Worm (Caenorhabditis elegans): ENCODE data around the gene elks-1.
"Not testable (repeated sequence)": the region's sequence is repeated elsewhere in the genome, so short reads cannot be mapped to it uniquely, and the experiment has no call there.

elks-1 gene

ce11 chrIV:3305575-3305974, 44.3 kb downstream of the elks-1 start, which contains the start of gene W08E12.2:
TSS of gene W08E12.2 (plus strand) at chrIV:3305875.
- TF ChIP-seq lin-15B (tag; optimal IDR thresholded peaks at IDR 0.05) (no peak), ama-1 (optimal IDR thresholded peaks at IDR 0.05) (no peak), ceh-9 (tag; optimal IDR thresholded peaks at IDR 0.05) (no peak), R02D3.7 (tag; optimal IDR thresholded peaks at IDR 0.05) (no peak), nhr-11 (tag; optimal IDR thresholded peaks at IDR 0.05) (no peak), pqm-1 (tag; optimal IDR thresholded peaks at IDR 0.05) (no peak), unc-62 (GFP tag; optimal IDR thresholded peaks at IDR 0.05) (no peak), skn-1 (tag; optimal IDR thresholded peaks at IDR 0.05) (no peak), mml-1 (tag; optimal IDR thresholded peaks at IDR 0.05) (no peak), lin-39 (tag; optimal IDR thresholded peaks at IDR 0.05) (no peak), eor-1 (tag; optimal IDR thresholded peaks at IDR 0.05) (no peak), tbx-2 (tag; optimal IDR thresholded peaks at IDR 0.05) (no peak), egl-5 (tag; optimal IDR thresholded peaks at IDR 0.05) (no peak), nhr-43 (tag; optimal IDR thresholded peaks at IDR 0.05; ENCODE audit: poor library complexity, severe bottlenecking) (no peak), aly-2 (tag; optimal IDR thresholded peaks at IDR 0.05) (no peak)

DNA sequence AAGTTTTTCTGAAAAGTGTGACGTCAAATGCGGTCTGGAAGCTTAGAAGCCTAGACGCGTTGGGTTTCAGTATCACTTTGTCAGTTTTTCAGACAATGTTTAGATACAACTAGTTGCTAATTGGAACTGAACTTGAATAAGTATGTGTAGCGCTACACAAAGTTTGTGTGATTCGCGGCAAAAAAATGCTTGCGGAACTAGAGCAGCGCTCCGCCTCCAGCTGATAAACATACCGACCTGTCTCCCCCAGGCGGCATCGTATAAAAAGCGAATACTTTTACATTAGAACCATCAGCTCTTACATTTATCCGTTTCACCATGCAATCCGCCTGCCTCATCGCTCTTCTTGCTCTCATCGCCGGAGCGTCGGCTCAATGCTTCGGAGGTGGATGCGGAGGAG, 46.1 kb downstream of the elks-1 start, which contains the start of gene idpp-12:
TSS of gene idpp-12 (plus strand) at position 301 of the 400 bp plus-strand sequence.
- TF ChIP-seq nhr-23, fos-1, zag-1 (tag; optimal IDR thresholded peaks at IDR 0.05): not testable (repeated sequence)

ce11 chrIV:3302058-3302457, 47.8 kb downstream of the elks-1 start, which contains the start of gene W08E12.4:
TSS of gene W08E12.4 (plus strand) at chrIV:3302358.
- not testable (repeated sequence) for TF ChIP-seq nhr-11, aly-2, pqm-1 (tag; optimal IDR thresholded peaks at IDR 0.05)

DNA sequence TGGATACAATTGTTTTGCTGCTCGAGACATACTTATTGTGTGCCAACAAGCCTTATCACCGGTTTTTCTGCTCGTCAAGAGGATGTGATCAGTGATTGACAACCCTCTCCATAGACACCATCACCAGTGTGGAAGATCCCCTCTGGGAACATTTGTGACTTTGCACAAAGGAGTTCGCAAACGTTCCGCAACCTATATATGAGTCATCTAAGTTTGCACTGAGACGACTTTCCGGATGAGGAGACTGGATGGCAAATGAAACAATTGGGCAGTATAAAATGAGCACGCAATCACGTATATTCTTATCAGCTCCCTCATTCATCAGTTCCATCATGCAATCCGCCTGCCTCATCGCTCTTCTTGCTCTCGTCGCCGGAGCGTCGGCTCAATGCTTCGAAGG, 49.3 kb downstream of the elks-1 start, which contains the start of gene W08E12.5:
TSS of gene W08E12.5 (plus strand) at position 301 of the 400 bp plus-strand sequence.
- TF ChIP-seq ZK546.5 (tag; optimal IDR thresholded peaks at IDR 0.05) (no peak), lin-15B (tag; optimal IDR thresholded peaks at IDR 0.05) (no peak), daf-12 (tag; optimal IDR thresholded peaks at IDR 0.05) (no peak), elt-2 (tag; optimal IDR thresholded peaks at IDR 0.05) (no peak), elt-1 (tag; optimal IDR thresholded peaks at IDR 0.05) (no peak), ceh-16 (tag; optimal IDR thresholded peaks at IDR 0.05) (no peak), unc-62 (GFP tag; optimal IDR thresholded peaks at IDR 0.05) (no peak), nfya-1 (tag; optimal IDR thresholded peaks at IDR 0.05; ENCODE audit: insufficient read depth) (no peak), nhr-11 (tag; optimal IDR thresholded peaks at IDR 0.05) (no peak), nhr-43 (tag; optimal IDR thresholded peaks at IDR 0.05; ENCODE audit: poor library complexity, severe bottlenecking) (no peak), zag-1 (tag; optimal IDR thresholded peaks at IDR 0.05) (no peak)

- TF ChIP-seq tbx-2 (tag; optimal IDR thresholded peaks at IDR 0.05) (no peak), nhr-25 (tag; optimal IDR thresholded peaks at IDR 0.05) (no peak), snpc-4 (tag; optimal IDR thresholded peaks at IDR 0.05) (no peak), ceh-9 (tag; optimal IDR thresholded peaks at IDR 0.05) (no peak)
Observed at ce11 chrIV:3299229-3299628, 50.6 kb downstream of the elks-1 start.

ce11 chrIV:3298300-3298699, 51.5 kb downstream of the elks-1 start, which contains the start of gene W08E12.6:
TSS of gene W08E12.6 (plus strand) at chrIV:3298600.
- TF ChIP-seq jun-1 (tag; optimal IDR thresholded peaks at IDR 0.05) (no peak), ceh-16 (tag; optimal IDR thresholded peaks at IDR 0.05) (no peak)

DNA sequence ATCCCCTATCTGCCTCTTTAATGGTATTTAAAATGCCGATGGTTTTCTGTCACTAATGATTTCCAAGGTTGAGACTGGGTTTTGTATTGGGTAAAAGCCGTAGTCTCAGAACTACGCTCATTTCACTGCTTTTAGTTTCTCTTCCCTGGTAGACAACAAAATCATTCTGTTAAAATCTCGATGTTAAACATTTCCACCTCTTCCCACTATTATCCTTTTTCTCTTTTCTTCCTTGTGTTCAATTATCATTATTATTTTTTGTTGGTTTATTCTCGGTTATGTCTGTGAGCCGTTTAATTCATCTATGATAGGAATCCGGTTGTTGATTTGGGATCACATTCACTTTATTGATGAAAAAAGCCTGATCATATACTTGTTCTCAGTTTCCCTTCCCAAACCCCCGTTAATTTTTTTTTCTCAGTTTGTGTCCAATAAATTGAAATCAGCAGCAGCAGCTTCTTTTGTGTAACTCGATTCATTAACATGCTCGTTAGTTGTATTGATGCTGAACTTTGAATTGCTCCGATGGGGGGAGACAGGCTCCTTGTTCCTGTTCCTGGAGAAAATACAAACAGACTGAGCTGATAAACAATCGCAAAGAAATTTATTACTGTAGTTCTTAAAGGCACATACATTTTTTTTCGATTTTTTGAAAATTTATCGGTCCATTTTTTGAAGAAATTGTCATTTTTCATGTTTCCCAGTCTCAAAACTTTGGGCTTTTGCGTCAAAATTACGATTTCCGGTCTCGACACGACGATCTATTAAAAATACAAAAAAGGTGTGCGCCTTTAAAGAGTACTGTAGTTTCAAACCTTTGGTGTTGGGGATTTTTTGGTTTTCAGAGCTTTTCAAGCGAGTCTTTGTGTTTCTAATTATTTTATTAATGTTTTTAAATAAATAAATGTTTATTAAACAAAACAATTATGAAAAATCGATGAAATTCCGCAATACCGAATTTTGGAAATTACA, 53.0 kb downstream of the elks-1 start:
- TF ChIP-seq nhr-43 (tag; optimal IDR thresholded peaks at IDR 0.05; ENCODE audit: poor library complexity, severe bottlenecking), result no peak
- no peak for TF ChIP-seq ZK546.5 (tag; optimal IDR thresholded peaks at IDR 0.05)
- no peak for TF ChIP-seq lin-39 (tag; optimal IDR thresholded peaks at IDR 0.05)
- TF ChIP-seq egl-5 (tag; optimal IDR thresholded peaks at IDR 0.05), result no peak
- no peak for TF ChIP-seq nfya-1 (tag; optimal IDR thresholded peaks at IDR 0.05; ENCODE audit: insufficient read depth)
- TF ChIP-seq nhr-67 (tag; optimal IDR thresholded peaks at IDR 0.05), result no peak
- TF ChIP-seq nhr-76 (tag; optimal IDR thresholded peaks at IDR 0.05), result no peak
- TF ChIP-seq fos-1 (tag; optimal IDR thresholded peaks at IDR 0.05), result no peak
- no peak for TF ChIP-seq hmg-11 (tag; optimal IDR thresholded peaks at IDR 0.05)
- TF ChIP-seq pqm-1 (tag; optimal IDR thresholded peaks at IDR 0.05), result no peak
- no peak for TF ChIP-seq aly-2 (tag; optimal IDR thresholded peaks at IDR 0.05)
- no peak for TF ChIP-seq R02D3.7 (tag; optimal IDR thresholded peaks at IDR 0.05)
- no peak for TF ChIP-seq elt-1 (tag; optimal IDR thresholded peaks at IDR 0.05)
- no peak for TF ChIP-seq lsy-12 (tag; optimal IDR thresholded peaks at IDR 0.05)
- no peak for TF ChIP-seq pha-4 (tag; optimal IDR thresholded peaks at IDR 0.05)
- no peak for TF ChIP-seq nhr-77 (tag; optimal IDR thresholded peaks at IDR 0.05)
- TF ChIP-seq lin-15B (tag; optimal IDR thresholded peaks at IDR 0.05), result no peak
- no peak for TF ChIP-seq zag-1 (tag; optimal IDR thresholded peaks at IDR 0.05)
- no peak for TF ChIP-seq ceh-16 (tag; optimal IDR thresholded peaks at IDR 0.05)

Measured in whole organism, L3 larva.